Worm (Caenorhabditis elegans) whole organism, L4 larva: ENCODE measurements around the gene gop-1.

ENCODE experiments used
- aly-2 ChIP-seq: sonication (generic microtip); optimal IDR thresholded peaks from 2 replicates; lab custom pipeline; 2018; ENCODE audit warnings: missing biosample characterization, missing genetic modification characterization
- dmd-8 ChIP-seq: fragments of 200-800 bp; sonication (Bioruptor generic); IDR thresholded peaks from 2 replicates; pipeline ENCODE4 v1.3.6; 2022; ENCODE audit warnings: missing genetic modification characterization, missing compliant biosample characterization
- fkh-10 ChIP-seq: fragments of 150-350 bp; optimal IDR thresholded peaks from 2 replicates; lab custom pipeline; 2014; ENCODE audit warnings: missing biosample characterization, missing genetic modification reagents, missing genetic modification characterization
- nhr-11 ChIP-seq: fragments of 150-350 bp; optimal IDR thresholded peaks from 2 replicates; lab custom pipeline; 2014; ENCODE audit warnings: missing biosample characterization, missing genetic modification characterization
- nhr-237 ChIP-seq: sonication (generic microtip); optimal IDR thresholded peaks from 2 replicates; lab custom pipeline; 2017; ENCODE audit warnings: missing biosample characterization, missing genetic modification characterization
- snpc-4 ChIP-seq: fragments of 150-350 bp; optimal IDR thresholded peaks from 2 replicates; lab custom pipeline; 2014; ENCODE audit warnings: missing biosample characterization, missing genetic modification characterization
- unc-130 ChIP-seq: sonication (generic microtip); optimal IDR thresholded peaks from 2 replicates; lab custom pipeline; 2016; ENCODE audit warnings: missing genetic modification reagents, missing genetic modification characterization, missing compliant biosample characterization
- unc-62 ChIP-seq, 3 experiments: fragments of 150-350 bp in 1 of 3; sonication (generic microtip); optimal IDR thresholded peaks in 2 of 3; peaks in 1 of 3; 1 replicate in 1 of 3; 2 replicates in 2 of 3; lab custom pipeline; 2014 to 2017; ENCODE audit warnings: missing biosample characterization in 3 of 3, missing genetic modification characterization in 3 of 3, missing genetic modification reagents in 3 of 3, missing genotype in 1 of 3
- ztf-11 ChIP-seq: fragments of 150-350 bp; optimal IDR thresholded peaks from 2 replicates; lab custom pipeline; 2014; ENCODE audit warnings: missing biosample characterization, missing genetic modification characterization

ce11 chrIII:5208992-5209391 is 45.2 kb upstream of the gop-1 start, which contains the start of gene syx-16:
- no peak for TF ChIP-seq nhr-237 (tag; lab: Kevin White, UChicago)
- no peak for TF ChIP-seq dmd-8 (GFP tag; lab: Robert Waterston, UW)
- TF ChIP-seq fkh-10 (GFP tag; lab: Kevin White, UChicago): no peak
- no peak for TF ChIP-seq snpc-4
- TF ChIP-seq aly-2 (tag; lab: Kevin White, UChicago): no peak
- no peak for TF ChIP-seq nhr-11 (tag; lab: Kevin White, UChicago)
- TF ChIP-seq ztf-11 (tag; lab: Kevin White, UChicago): no peak
- no peak for TF ChIP-seq unc-130 (GFP tag; lab: Kevin White, UChicago)
- TF ChIP-seq unc-62 (GFP tag; optimal IDR thresholded peaks at IDR 0.05 in 1 of 2; lab: Kevin White, UChicago): no peak
- no peak for TF ChIP-seq unc-62 (tag; optimal IDR thresholded peaks at IDR 0.05; lab: Kevin White, UChicago)
